Worm (Caenorhabditis elegans) whole organism, young adult: ENCODE results near the gene irld-30.
"Not testable (repeated sequence)": the region's sequence is repeated elsewhere in the genome, so short reads cannot be mapped to it uniquely, and the experiment has no call there.

Experiments
- Y53F4B.3 ChIP-seq: fragments of 200-800 bp; sonication (Bioruptor generic); IDR thresholded peaks from 2 replicates; pipeline ENCODE4 v1.3.6; 2022; ENCODE audit warnings: missing genetic modification reagents, missing genetic modification characterization, missing compliant biosample characterization
- ama-1 ChIP-seq, 3 experiments: fragments of 150-350 bp in 1 of 3; sonication (generic microtip) in 2 of 3; optimal IDR thresholded peaks; 2 replicates each; lab custom pipeline; 2014 to 2018; ENCODE audit warnings: missing biosample characterization in 2 of 3, missing genetic modification characterization in 2 of 3, missing genetic modification reagents in 2 of 3
- dpl-1 ChIP-seq: fragments of 150-350 bp; optimal IDR thresholded peaks from 2 replicates; lab custom pipeline; 2014; ENCODE audit warnings: missing biosample characterization, missing genetic modification reagents, missing genetic modification characterization
- hlh-12 ChIP-seq: sonication (generic microtip); optimal IDR thresholded peaks from 2 replicates; lab custom pipeline; 2016; ENCODE audit warnings: missing genetic modification characterization, missing compliant biosample characterization
- hmg-20 ChIP-seq: fragments of 200-800 bp; sonication (Bioruptor generic); IDR thresholded peaks from 2 replicates; pipeline ENCODE4 v1.3.6; 2022; ENCODE audit warnings: missing genetic modification reagents, missing genetic modification characterization, missing compliant biosample characterization
- lin-35 ChIP-seq, 3 experiments: fragments of 150-350 bp in 2 of 3; sonication (generic microtip) in 1 of 3; optimal IDR thresholded peaks; 2 replicates each; lab custom pipeline; 2014 to 2018; ENCODE audit warnings: missing biosample characterization in 3 of 3, missing genetic modification characterization in 3 of 3, missing genetic modification reagents in 3 of 3
- lsl-1 ChIP-seq: fragments of 200-800 bp; sonication (Bioruptor generic); optimal IDR thresholded peaks from 2 replicates; lab custom pipeline; 2018; ENCODE audit warnings: mild to moderate bottlenecking, missing genetic modification characterization, moderate library complexity, missing compliant biosample characterization
- mcd-1 ChIP-seq: fragments of 200-800 bp; sonication (Bioruptor generic); IDR thresholded peaks from 2 replicates; pipeline ENCODE4 v1.3.6; 2022; ENCODE audit warnings: missing genetic modification reagents, missing genetic modification characterization, missing compliant biosample characterization
- nfya-2 ChIP-seq: fragments of 200-800 bp; sonication (Bioruptor generic); IDR thresholded peaks from 2 replicates; pipeline ENCODE4 v1.3.6; 2022; ENCODE audit warnings: missing genetic modification reagents, missing genetic modification characterization, missing compliant biosample characterization
- rpc-1 ChIP-seq, 2 experiments: fragments of 150-350 bp in 1 of 2; sonication (generic microtip) in 1 of 2; optimal IDR thresholded peaks; 2 replicates each; lab custom pipeline; 2014 to 2018; ENCODE audit warnings: missing biosample characterization in 1 of 2, missing genetic modification characterization in 1 of 2, missing genetic modification reagents in 1 of 2, missing genotype in 1 of 2
- snpc-4 ChIP-seq, 5 experiments: fragments of 150-350 bp in 1 of 5; sonication (generic microtip) in 4 of 5; optimal IDR thresholded peaks; 2 replicates each; lab custom pipeline; 2014 to 2018; ENCODE audit warnings: missing genetic modification characterization in 5 of 5, missing biosample characterization in 3 of 5, antibody characterized with exemption in 2 of 5, mild to moderate bottlenecking in 2 of 5, missing compliant biosample characterization in 2 of 5, missing genotype in 2 of 5, moderate library complexity in 2 of 5, missing genetic modification reagents in 1 of 5
- ztf-28 ChIP-seq: fragments of 200-800 bp; sonication (Bioruptor generic); IDR thresholded peaks from 2 replicates; pipeline ENCODE4 v1.3.6; 2022; ENCODE audit warnings: missing genetic modification reagents, missing genetic modification characterization, missing compliant biosample characterization

ce11 chrV:2331616-2332015 lies 9.6 kb downstream of the irld-30 start, which contains the start of gene irld-32:
- not testable (repeated sequence) for TF ChIP-seq snpc-4 (GFP tag; optimal IDR thresholded peaks at IDR 0.05; lab: Kevin White, UChicago); snpc-4 (tag; optimal IDR thresholded peaks at IDR 0.05; lab: Kevin White, UChicago); hmg-20 (GFP tag; lab: Robert Waterston, UW); lin-35 (GFP tag; optimal IDR thresholded peaks at IDR 0.05; lab: Kevin White, UChicago); dpl-1 (GFP tag; lab: Kevin White, UChicago); rpc-1 (optimal IDR thresholded peaks at IDR 0.05; lab: Kevin White, UChicago); rpc-1 (tag; optimal IDR thresholded peaks at IDR 0.05; lab: Kevin White, UChicago); hlh-12 (tag; lab: Kevin White, UChicago); ama-1 (optimal IDR thresholded peaks at IDR 0.05; lab: Kevin White, UChicago); ama-1 (GFP tag; optimal IDR thresholded peaks at IDR 0.05; lab: Kevin White, UChicago); lsl-1 (GFP tag; lab: Kevin White, UChicago); Y53F4B.3 (GFP tag; lab: Robert Waterston, UW); nfya-2 (GFP tag; lab: Robert Waterston, UW); mcd-1; ztf-28 (GFP tag; lab: Robert Waterston, UW)
